Fruit fly (Drosophila melanogaster): ENCODE measurements around the gene CG4598.

Gene CG4598

dm6 chr2L:9968201-9968727 lies 49.8 kb downstream of the CG4598 start (continued):
- TF ChIP-seq az2 (GFP tag; optimal IDR thresholded peaks at IDR 0.05) (no peak), pnt (GFP tag; optimal IDR thresholded peaks at IDR 0.05) (no peak), grn (GFP tag; optimal IDR thresholded peaks at IDR 0.05) (no peak), toy (GFP tag; IDR thresholded peaks at IDR 0.05) (no peak), jigr1 (GFP tag; IDR thresholded peaks at IDR 0.05) (no peak), chinmo (GFP tag; IDR thresholded peaks at IDR 0.05; ENCODE audit: partially characterized antibody) (0 out of 4 replicates have a peak, but pooled peaks have one; percentile 53), CG42726 (GFP tag; IDR thresholded peaks at IDR 0.05; ENCODE audit: partially characterized antibody) (no peak), CG14050 (GFP tag; IDR thresholded peaks at IDR 0.05) (no peak), HLH4C (GFP tag; IDR thresholded peaks at IDR 0.05; ENCODE audit: partially characterized antibody) (peak; percentile 65), dpn (GFP tag; optimal IDR thresholded peaks at IDR 0.05) (no peak)

Data from whole organism, embryonic.